Worm (Caenorhabditis elegans) whole organism, dauer: ENCODE data around the gene str-134.

ENCODE experiments used
- unc-62 ChIP-seq: sonication (generic microtip); optimal IDR thresholded peaks from 2 replicates; lab custom pipeline; 2017; ENCODE audit warnings: missing biosample characterization, missing genetic modification reagents, missing genetic modification characterization

Gene str-134

DNA sequence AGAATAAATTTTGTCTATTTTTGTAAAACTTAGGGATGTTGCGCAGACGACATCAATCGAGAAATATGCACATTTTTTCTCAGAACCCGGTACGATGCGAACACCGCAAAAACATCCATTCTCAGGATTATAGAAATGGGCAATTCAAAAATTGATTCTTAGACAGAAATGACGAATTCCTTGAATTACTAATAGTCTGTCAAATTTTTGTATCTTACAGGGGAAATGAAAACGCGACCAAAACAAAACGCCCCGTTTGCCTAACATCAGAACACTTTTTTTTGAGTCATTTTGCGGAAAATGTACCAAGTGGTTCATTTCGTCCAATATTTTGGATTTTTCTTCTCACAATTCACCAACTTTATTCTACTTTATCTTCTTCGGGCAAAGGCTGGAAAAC is at the start of gene str-134:
TSS of gene str-134 (plus strand) at position 301 of the 400 bp plus-strand sequence.
- no peak for TF ChIP-seq unc-62 (GFP tag; lab: Kevin White, UChicago)

DNA sequence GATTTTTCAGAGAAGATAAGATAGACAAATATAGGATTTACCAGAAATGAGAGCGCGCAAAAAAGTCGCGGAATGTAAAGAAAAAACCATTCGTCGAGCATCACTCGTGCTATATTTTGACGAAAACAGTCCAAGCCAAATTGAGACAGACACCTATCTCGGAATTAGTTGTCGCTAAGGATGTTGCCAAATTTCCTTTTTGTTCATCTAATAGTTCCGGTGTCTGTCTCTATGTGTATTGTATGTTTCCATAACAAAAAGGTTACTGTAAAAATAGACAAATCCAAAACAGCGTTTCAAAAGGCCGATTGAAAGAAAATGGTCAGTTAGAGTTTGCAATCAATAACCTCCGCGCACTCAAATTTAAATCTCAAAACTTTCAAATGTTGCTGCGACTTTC is 48.8 kb upstream of the str-134 start, which contains the start of gene srj-53:
TSS of gene srj-53 (minus strand) at position 101 of the 400 bp plus-strand sequence.
- TF ChIP-seq unc-62 (GFP tag; lab: Kevin White, UChicago): no peak

DNA sequence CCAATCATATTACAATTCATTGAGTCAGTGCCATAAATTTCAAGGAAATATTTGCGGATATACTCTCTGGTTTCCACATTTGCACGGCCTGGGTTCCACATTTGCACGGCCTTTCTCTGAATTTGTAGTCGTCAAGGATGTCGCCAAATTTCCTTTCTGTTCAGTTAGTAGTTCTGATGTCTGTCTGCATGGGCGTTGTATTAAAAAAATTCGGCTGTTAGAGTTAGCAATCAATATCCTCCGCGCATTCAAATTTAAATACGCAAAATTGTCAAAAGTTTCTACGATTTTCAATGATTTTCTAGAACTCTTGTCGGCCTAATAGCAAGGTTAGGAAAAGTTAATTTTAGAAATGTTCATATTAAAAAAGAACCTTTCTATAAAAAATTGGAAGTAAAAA is 47.5 kb upstream of the str-134 start, which contains the start of gene srj-52:
TSS of gene srj-52 (minus strand) at position 101 of the 400 bp plus-strand sequence.
- TF ChIP-seq unc-62 (GFP tag; lab: Kevin White, UChicago): no peak

DNA sequence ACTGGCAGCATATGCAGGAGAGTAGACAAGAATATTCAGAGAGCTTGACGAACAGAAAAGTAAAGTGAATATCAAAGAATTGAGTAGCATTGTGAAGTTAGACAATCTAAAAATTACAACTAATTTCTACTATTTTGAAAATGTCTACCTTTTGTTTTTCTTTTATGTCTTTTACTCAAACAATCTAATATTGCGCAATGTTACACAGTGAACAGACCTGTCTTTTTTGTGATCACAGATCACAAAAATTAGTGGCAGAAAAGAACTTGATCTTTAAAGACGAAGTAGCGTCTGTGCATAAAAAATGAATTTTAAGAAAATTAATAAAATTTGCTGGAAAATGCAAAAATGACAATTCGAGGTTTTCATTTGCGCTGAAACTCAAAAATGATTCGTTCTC is 44.4 kb upstream of the str-134 start:
- no peak for TF ChIP-seq unc-62 (GFP tag; lab: Kevin White, UChicago)

DNA sequence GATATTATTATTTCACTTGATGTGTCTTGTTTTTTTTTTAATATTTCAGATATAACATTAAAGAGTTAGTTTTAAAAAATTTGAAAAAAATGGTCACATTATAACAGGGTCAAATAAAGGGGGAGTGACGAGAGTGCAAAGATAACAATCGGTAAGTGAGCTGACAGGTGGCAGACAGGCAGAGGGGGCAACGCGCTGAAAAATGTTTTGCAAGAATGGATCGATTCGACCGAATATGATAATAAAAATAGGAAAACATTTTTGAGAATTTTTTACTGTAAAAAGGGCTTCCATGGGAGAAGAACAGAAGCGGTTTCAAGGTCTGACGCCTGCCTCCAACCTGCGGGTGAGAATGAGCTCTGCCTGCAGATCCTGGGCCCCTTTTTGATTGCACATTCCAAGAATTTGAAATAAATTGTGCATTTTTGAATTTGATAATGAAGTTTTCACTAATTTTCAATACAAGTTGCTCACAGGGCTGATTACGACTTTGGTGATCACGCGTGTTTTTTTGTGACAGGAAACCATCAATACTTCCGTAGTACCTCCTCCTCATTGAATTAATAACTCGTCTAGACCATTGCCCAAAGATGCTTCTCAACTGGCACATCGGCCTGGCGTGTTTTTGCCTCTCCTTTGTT is 43.8 kb upstream of the str-134 start, which contains the start of the genes ugt-29 and srx-5:
TSS of gene ugt-29 (minus strand) at position 101 of the 641 bp plus-strand sequence.
TSS of gene srx-5 (plus strand) at position 591 of the 641 bp plus-strand sequence.
- TF ChIP-seq unc-62 (GFP tag; lab: Kevin White, UChicago): no peak

DNA sequence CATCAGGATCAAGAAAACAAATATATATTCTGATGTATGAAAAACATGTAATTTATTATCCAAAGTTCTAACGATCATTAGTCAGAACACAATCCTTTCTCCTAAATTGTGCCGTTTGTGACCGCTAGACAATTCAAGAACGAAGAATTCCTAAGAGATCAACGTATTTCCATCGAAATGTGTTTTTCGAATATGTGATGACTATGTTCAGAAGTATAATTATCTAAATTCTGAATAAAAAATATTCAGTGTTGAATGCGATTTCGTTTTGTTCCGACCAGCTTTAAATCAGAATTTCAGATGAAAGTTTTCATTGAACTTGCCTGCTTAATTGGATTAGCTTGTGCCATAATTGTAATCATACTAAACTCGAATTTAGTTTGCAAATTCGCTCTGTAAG is 41.2 kb upstream of the str-134 start, which contains the start of gene srbc-37:
TSS of gene srbc-37 (plus strand) at position 301 of the 400 bp plus-strand sequence.
- TF ChIP-seq unc-62 (GFP tag; lab: Kevin White, UChicago): no peak

DNA sequence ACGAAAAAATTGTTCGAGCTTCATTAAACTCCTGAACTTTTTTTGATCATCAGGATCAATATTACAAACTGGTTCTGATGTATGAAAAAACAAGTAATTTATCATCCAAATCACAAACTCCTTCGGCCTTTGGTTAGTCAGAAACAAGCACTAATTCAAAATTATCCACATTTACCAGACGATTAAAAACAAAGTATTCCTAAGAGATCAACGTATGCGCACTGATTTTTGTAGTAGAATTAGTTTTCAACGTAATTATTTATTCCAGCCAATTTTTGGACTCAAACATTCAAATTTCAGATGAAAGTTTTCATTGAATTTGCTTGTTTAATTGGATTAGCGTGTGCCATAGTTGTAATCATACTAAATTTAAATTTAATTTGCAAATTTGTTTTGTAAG is 36.5 kb upstream of the str-134 start, which contains the start of gene srbc-38:
TSS of gene srbc-38 (plus strand) at position 301 of the 400 bp plus-strand sequence.
- no peak for TF ChIP-seq unc-62 (GFP tag; lab: Kevin White, UChicago)

DNA sequence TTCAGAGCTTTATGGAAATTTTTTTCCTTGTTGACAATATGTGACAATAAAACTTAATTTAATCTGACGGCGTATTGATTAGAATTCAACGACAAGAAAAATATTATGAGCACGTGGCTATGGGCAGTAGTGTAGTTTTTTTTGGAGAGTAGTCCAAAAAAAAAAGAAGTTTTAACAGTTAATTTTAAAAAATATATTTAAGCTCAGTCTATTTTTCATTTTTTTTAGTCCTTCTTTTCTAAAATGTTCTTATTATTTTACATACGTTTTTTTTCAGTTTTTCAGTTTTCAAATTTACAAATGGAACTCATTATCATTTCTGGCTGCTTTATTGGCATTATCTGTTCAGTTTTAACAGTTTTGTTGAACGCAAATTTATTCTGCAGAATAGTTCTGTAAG is 34.6 kb upstream of the str-134 start, which contains the start of gene srbc-39:
TSS of gene srbc-39 (plus strand) at position 301 of the 400 bp plus-strand sequence.
- no peak for TF ChIP-seq unc-62 (GFP tag; lab: Kevin White, UChicago)

DNA sequence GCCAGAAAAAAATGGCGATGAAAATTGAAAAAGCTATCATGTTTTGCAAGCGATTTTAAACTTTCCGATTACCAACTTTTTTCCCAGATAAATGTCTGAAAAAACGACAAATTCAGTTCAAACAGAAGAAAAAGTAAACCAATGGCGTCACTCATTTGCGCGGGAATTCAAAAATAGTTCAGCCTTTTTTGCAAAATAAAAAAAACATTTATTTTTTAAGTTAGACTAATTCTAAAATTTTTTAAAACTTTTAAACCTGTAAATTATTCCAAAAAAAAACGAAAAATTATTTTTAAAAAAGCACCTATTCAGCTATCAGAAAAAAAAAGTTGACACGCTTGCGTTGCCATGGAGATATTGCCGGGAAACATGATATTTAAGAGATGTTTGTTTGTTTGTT is 30.6 kb upstream of the str-134 start, which contains the start of gene cyp-33C11:
TSS of gene cyp-33C11 (minus strand) at position 101 of the 400 bp plus-strand sequence.
- no peak for TF ChIP-seq unc-62 (GFP tag; lab: Kevin White, UChicago)

DNA sequence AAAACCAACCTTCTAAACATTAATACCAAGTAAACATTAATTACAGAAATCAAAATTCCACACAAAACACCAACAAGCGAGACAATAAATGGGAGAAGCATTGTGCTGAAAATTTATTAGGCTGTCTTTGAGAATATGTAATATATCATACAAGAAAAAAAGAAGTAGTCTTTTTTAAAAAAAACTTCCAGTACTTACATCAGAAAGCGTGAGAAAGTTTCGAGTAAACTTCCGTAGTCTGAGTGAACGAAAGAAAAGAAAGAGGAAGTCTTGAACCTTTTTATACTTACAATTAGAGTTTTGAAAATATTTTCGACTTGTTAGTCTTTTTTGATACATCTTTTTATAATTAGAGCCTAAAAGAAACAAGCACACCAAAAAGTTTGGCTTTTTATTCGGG is 23.7 kb upstream of the str-134 start, which contains the start of gene srbc-40:
TSS of gene srbc-40 (minus strand) at position 101 of the 400 bp plus-strand sequence.
- no peak for TF ChIP-seq unc-62 (GFP tag; lab: Kevin White, UChicago)

DNA sequence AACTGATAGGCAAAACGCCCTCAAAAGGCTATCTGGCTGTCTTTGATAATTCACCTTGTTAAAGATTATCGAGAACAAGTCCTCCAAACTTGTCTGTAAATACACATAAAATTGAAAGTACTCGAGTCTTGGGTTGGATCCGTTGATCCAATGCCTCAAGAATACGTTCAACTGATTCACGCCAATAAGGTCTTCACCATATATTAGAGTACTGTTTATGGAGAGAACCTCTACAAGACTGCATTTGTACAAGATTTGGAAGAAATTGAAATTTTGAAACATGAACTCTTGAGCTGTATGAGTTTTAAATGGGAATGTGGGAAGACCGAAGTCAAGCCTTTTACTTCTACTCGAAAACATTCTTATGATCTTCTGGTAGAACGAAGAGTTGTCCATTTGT is 20.6 kb upstream of the str-134 start:
- TF ChIP-seq unc-62 (GFP tag; lab: Kevin White, UChicago): no peak

DNA sequence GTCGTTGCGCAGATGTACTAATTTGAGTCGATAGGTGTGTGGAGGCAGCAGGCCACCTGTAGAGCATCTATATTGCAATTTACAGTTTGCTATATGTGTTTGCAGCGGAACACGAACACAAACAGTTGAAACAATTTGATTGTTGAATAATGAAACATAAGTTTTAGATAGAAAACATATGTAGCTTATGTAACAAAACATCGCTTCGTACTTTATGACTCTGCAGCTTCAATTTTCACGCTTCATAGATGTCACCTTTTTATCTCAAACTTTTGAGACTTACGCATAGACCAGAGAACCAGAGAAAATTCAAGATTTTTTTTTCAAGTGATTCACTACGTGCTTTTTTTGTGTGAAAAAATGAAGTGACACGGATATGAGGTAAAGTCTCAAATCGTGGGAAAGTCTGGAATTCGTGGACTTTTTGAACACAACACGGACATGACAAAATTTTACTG is 19.5 kb upstream of the str-134 start, which contains the start of gene fbxb-72:
TSS of gene fbxb-72 (minus strand) at position 58 of the 458 bp plus-strand sequence.
- no peak for TF ChIP-seq unc-62 (GFP tag; lab: Kevin White, UChicago)

DNA sequence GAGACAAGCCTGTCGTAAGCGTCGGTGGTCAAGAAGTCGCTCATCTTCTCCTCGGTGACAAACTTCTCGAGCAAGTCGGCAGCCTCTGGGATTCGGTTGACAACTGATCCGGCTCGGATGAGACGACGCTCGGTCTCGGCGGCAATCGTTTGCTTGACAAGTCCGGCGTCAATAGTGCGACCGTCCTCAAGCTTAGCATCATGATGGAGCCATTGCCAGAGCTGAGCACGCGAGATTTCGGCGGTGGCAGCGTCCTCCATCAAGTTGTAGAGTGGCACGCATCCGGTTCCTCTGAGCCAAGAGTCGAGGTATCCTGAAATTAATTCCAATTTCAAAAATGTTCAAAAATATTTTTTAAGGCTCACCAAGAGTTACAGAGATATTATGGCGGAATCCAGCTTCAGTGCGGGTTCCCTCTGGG is 19.0 kb upstream of the str-134 start:
- no peak for TF ChIP-seq unc-62 (GFP tag; lab: Kevin White, UChicago)

DNA sequence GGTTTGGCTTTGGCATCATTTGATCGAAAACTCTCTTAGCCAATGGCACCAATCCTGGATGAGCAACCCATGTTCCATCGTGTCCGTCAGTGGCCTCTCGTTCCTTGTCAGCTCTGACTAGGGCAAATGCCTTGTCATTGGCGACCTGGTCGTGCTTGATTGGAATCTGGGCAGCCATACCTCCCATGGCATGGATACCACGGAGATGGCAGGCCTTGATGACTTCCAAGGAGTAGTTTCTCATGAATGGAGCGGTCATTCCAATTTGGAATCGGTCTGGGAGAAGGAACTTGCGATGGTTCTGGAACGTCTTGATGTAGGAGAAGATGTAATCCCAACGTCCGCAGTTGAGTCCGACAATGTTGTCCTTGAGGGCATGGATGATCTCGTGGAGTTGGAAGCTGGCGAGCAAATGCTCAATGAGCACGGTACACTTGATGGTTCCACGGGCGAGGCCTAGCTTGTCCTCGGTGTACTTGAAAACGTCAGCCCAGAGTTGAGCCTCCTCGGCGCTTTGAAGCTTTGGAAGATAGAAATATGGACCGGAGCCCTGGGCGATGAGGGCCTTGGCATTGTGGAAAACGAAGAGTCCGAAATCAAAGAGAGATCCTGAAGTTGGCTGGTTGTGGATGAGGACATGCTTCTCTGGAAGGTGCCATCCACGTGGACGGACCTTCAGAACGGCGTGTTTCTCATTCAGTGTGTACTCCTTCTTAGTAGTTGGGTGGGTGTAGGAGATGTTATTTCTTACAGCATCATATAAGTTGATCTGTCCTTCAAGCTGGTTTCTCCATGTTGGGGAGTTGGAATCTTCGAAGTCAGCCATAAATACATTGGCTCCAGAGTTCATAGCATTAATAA is 18.3 kb upstream of the str-134 start:
- no peak for TF ChIP-seq unc-62 (GFP tag; lab: Kevin White, UChicago)

DNA sequence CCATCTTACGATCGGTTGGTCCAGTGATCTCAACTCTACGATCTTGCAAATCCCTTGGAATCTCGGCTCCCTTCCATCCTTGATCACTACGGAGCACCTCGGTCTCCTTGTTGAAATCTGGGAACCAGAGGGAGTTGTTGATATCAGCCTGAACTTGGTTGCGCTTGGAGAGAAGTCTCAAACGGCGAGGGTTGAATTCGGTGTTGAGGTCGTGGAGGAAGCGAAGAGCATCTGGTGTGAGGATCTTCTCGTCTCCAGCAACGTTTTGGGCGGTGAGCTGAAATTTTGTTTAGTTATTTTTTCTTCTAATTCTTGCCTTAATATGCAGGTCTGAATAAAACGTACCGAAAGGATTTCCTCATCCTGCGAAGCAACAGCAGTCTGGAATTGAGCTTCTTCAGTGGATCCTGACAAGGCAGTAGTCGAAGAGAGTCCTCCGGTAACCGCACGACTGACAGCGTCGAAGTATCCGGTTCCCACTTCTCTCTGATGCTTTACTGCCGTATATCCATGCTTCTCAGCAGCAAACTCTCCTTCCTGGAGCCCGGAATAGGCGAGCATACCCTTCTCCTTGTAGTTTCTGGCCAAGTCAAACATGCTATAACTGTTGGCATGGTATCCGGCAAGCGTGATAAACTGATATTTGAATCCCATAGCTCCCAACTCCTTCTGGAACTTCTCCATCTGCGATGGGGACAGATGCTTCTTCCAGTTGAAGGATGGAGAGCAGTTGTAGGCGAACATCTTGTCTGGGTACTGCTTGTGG is 17.5 kb upstream of the str-134 start:
- TF ChIP-seq unc-62 (GFP tag; lab: Kevin White, UChicago): no peak
